Worm (Caenorhabditis elegans) whole organism, late embryonic: ENCODE results near the gene Y110A2AL.4.

Experiments used
- ama-1 ChIP-seq: fragments of 150-350 bp; optimal IDR thresholded peaks from 2 replicates; lab custom pipeline; 2014
- ceh-18 ChIP-seq: sonication (generic microtip); optimal IDR thresholded peaks from 2 replicates; lab custom pipeline; 2016; ENCODE audit warnings: missing genetic modification characterization, missing compliant biosample characterization
- fkh-6 ChIP-seq: sonication (generic microtip); optimal IDR thresholded peaks from 2 replicates; lab custom pipeline; 2016; ENCODE audit warnings: missing genetic modification characterization, missing compliant biosample characterization
- pqm-1 ChIP-seq: sonication (generic microtip); optimal IDR thresholded peaks from 2 replicates; lab custom pipeline; 2016; ENCODE audit warnings: missing genetic modification characterization, missing compliant biosample characterization
- sdc-2 ChIP-seq: sonication (generic microtip); optimal IDR thresholded peaks from 2 replicates; lab custom pipeline; 2016; ENCODE audit warnings: missing genotype, missing genetic modification characterization, missing compliant biosample characterization
- unc-86 ChIP-seq: sonication (generic microtip); optimal IDR thresholded peaks from 2 replicates; lab custom pipeline; 2016; ENCODE audit warnings: missing genetic modification characterization, missing compliant biosample characterization

ce11 chrII:2874801-2875200 is 35.7 kb downstream of the Y110A2AL.4 start, which contains the start of gene Y110A2AL.1:
- TF ChIP-seq fkh-6 (tag; lab: Kevin White, UChicago) (no peak), sdc-2 (tag; lab: Kevin White, UChicago) (no peak), unc-86 (tag; lab: Kevin White, UChicago) (no peak), pqm-1 (tag; lab: Kevin White, UChicago) (no peak), ama-1 (lab: Kevin White, UChicago) (no peak), ceh-18 (no peak)
